Worm (Caenorhabditis elegans): ENCODE measurements around the gene ubxn-2.
A peak's percentile ranks its signal among the peaks of the same experiment; 100 is the strongest.

ce11 chrIV:2710203-2710935 lies 15.2 kb downstream of the ubxn-2 start, which contains the start of gene Y94H6A.10:
- TF ChIP-seq skn-1 (tag; optimal IDR thresholded peaks at IDR 0.05) (no peak), tag-97 (GFP tag; IDR thresholded peaks at IDR 0.05) (no peak), ama-1 (optimal IDR thresholded peaks at IDR 0.05) (peak; percentile 79), lin-15B (tag; optimal IDR thresholded peaks at IDR 0.05) (no peak)
